Worm (Caenorhabditis elegans): Measurements from ENCODE around the gene npax-4.
A peak's percentile ranks its signal among the peaks of the same experiment; 100 is the strongest.

Gene npax-4

ce11 chrIV:8879810-8880209 lies at the start of gene npax-4:
TSS of gene npax-4 (minus strand) at chrIV:8879910.
- TF ChIP-seq isw-1 (GFP tag; IDR thresholded peaks at IDR 0.05): no peak
- TF ChIP-seq nhr-90 (tag; optimal IDR thresholded peaks at IDR 0.05; ENCODE audit: poor library complexity): no peak
- TF ChIP-seq sup-37 (GFP tag; optimal IDR thresholded peaks at IDR 0.05): no peak
- TF ChIP-seq efl-3 (GFP tag; optimal IDR thresholded peaks at IDR 0.05): no peak
- TF ChIP-seq ceh-90 (tag; optimal IDR thresholded peaks at IDR 0.05): no peak
- no peak for TF ChIP-seq nhr-47 (tag; optimal IDR thresholded peaks at IDR 0.05)
- no peak for TF ChIP-seq dpl-1 (GFP tag; optimal IDR thresholded peaks at IDR 0.05)
- no peak for TF ChIP-seq lin-13 (GFP tag; optimal IDR thresholded peaks at IDR 0.05)
- TF ChIP-seq unc-98 (GFP tag; IDR thresholded peaks at IDR 0.05): no peak
- TF ChIP-seq snu-23 (GFP tag; optimal IDR thresholded peaks at IDR 0.05): no peak
- TF ChIP-seq hlh-17 (GFP tag; optimal IDR thresholded peaks at IDR 0.05; ENCODE audit: borderline replicate concordance): no peak
- TF ChIP-seq efl-1 (optimal IDR thresholded peaks at IDR 0.05): no peak
- no peak for TF ChIP-seq efl-1 (GFP tag; optimal IDR thresholded peaks at IDR 0.05 in 1 of 2)

ce11 chrIV:8927093-8927492 lies 47.4 kb upstream of the npax-4 start:
- TF ChIP-seq elt-3 (tag; optimal IDR thresholded peaks at IDR 0.05): peak in 1 of 6 experiments; percentile 75
- TF ChIP-seq nhr-76 (tag; optimal IDR thresholded peaks at IDR 0.05): peak; percentile 77
- TF ChIP-seq nhr-12 (tag; optimal IDR thresholded peaks at IDR 0.05): no peak
- TF ChIP-seq nhr-77 (tag; optimal IDR thresholded peaks at IDR 0.05): peak; percentile 55
- peak; percentile 70 for TF ChIP-seq tbx-2 (tag; optimal IDR thresholded peaks at IDR 0.05)
- peak; percentile 79 for TF ChIP-seq xbp-1 (tag; optimal IDR thresholded peaks at IDR 0.05)
- TF ChIP-seq C34B4.2 (tag; optimal IDR thresholded peaks at IDR 0.05): no peak
- peak in 1 of 2 experiments; percentile 84 for TF ChIP-seq mdl-1 (tag; optimal IDR thresholded peaks at IDR 0.05)
- peak; percentile 29 for TF ChIP-seq C04F5.9 (tag; optimal IDR thresholded peaks at IDR 0.05)
- TF ChIP-seq sup-37 (GFP tag; optimal IDR thresholded peaks at IDR 0.05): peak; percentile 49
- peak; percentile 52 for TF ChIP-seq hpl-2 (GFP tag; optimal IDR thresholded peaks at IDR 0.05)
- peak; percentile 75 for TF ChIP-seq unc-130 (tag; optimal IDR thresholded peaks at IDR 0.05)
- TF ChIP-seq dsc-1 (tag; optimal IDR thresholded peaks at IDR 0.05): peak; percentile 80
- TF ChIP-seq efl-1 (optimal IDR thresholded peaks at IDR 0.05): peak; percentile 56 to 62
- TF ChIP-seq efl-1 (GFP tag; optimal IDR thresholded peaks at IDR 0.05 in 1 of 2): peak; percentile 46 to 96
- no peak for TF ChIP-seq nhr-11 (tag; optimal IDR thresholded peaks at IDR 0.05)
- TF ChIP-seq nhr-47 (tag; optimal IDR thresholded peaks at IDR 0.05): peak; percentile 85
- TF ChIP-seq alr-1 (tag; optimal IDR thresholded peaks at IDR 0.05; ENCODE audit: borderline replicate concordance): no peak
- peak; percentile 60 for TF ChIP-seq ceh-8 (GFP tag; optimal IDR thresholded peaks at IDR 0.05)
- TF ChIP-seq mep-1 (tag; optimal IDR thresholded peaks at IDR 0.05): peak; percentile 66
- TF ChIP-seq swsn-7 (tag; optimal IDR thresholded peaks at IDR 0.05): peak; percentile 77
- TF ChIP-seq mab-9 (GFP tag; IDR thresholded peaks at IDR 0.05): no peak
- peak; percentile 52 to 81 for TF ChIP-seq lin-35 (GFP tag; optimal IDR thresholded peaks at IDR 0.05)
- peak; percentile 79 for TF ChIP-seq nhr-20 (tag; optimal IDR thresholded peaks at IDR 0.05)
- TF ChIP-seq rnt-1 (tag; optimal IDR thresholded peaks at IDR 0.05): peak; percentile 84
- peak; percentile 82 for TF ChIP-seq nhr-90 (tag; optimal IDR thresholded peaks at IDR 0.05; ENCODE audit: poor library complexity)
- no peak for TF ChIP-seq aha-1 (tag; optimal IDR thresholded peaks at IDR 0.05)
- peak; percentile 24 for TF ChIP-seq efl-3 (GFP tag; optimal IDR thresholded peaks at IDR 0.05)
- TF ChIP-seq nhr-85 (tag): peak; percentile 81
- peak; percentile 64 for TF ChIP-seq ztf-4 (tag; optimal IDR thresholded peaks at IDR 0.05)
- peak; percentile 48; the same call in 1 of the 2 replicates for TF ChIP-seq unc-98 (GFP tag; IDR thresholded peaks at IDR 0.05)
- peak; percentile 87 for TF ChIP-seq nhr-71 (tag; optimal IDR thresholded peaks at IDR 0.05)
- peak; percentile 56 for TF ChIP-seq irx-1 (tag; optimal IDR thresholded peaks at IDR 0.05)
- peak in 2 of 3 experiments; percentile 53 to 55 for TF ChIP-seq dpl-1 (GFP tag; optimal IDR thresholded peaks at IDR 0.05)
- no peak for TF ChIP-seq nhr-28 (tag; optimal IDR thresholded peaks at IDR 0.05)
- peak; percentile 43 for TF ChIP-seq unc-86 (tag; optimal IDR thresholded peaks at IDR 0.05)
- no peak for TF ChIP-seq lin-15B (tag; optimal IDR thresholded peaks at IDR 0.05)
- TF ChIP-seq fkh-10 (GFP tag; optimal IDR thresholded peaks at IDR 0.05): no peak
- TF ChIP-seq skn-1 (tag; optimal IDR thresholded peaks at IDR 0.05): peak; percentile 71
- TF ChIP-seq blmp-1 (tag; optimal IDR thresholded peaks at IDR 0.05): no peak
- no peak for TF ChIP-seq hlh-17 (GFP tag; optimal IDR thresholded peaks at IDR 0.05; ENCODE audit: borderline replicate concordance)
- peak; percentile 2 for TF ChIP-seq F16B12.6 (tag; optimal IDR thresholded peaks at IDR 0.05)
- TF ChIP-seq mef-2 (tag; optimal IDR thresholded peaks at IDR 0.05): no peak
- no peak for TF ChIP-seq pag-3 (tag; optimal IDR thresholded peaks at IDR 0.05; ENCODE audit: borderline replicate concordance, insufficient read depth)
- no peak for TF ChIP-seq ceh-90 (tag; optimal IDR thresholded peaks at IDR 0.05)
- TF ChIP-seq elt-2 (tag; optimal IDR thresholded peaks at IDR 0.05): peak; percentile 72

Data from whole organism, L1 larva.